Worm (Caenorhabditis elegans) whole organism, late embryonic: ENCODE data around the gene pqn-53.
"Not testable (repeated sequence)": the region's sequence is repeated elsewhere in the genome, so short reads cannot be mapped to it uniquely, and the experiment has no call there.

ENCODE experiments used
- C08G9.2 ChIP-seq: sonication (generic microtip); optimal IDR thresholded peaks from 2 replicates; lab custom pipeline; 2016; ENCODE audit warnings: mild to moderate bottlenecking, missing genetic modification characterization, moderate library complexity, missing compliant biosample characterization
- Y22D7AL.16 ChIP-seq: sonication (generic microtip); optimal IDR thresholded peaks from 2 replicates; lab custom pipeline; 2016; ENCODE audit warnings: missing genetic modification characterization, missing compliant biosample characterization
- ama-1 ChIP-seq: fragments of 150-350 bp; optimal IDR thresholded peaks from 2 replicates; lab custom pipeline; 2014
- ceh-14 ChIP-seq: sonication (generic microtip); optimal IDR thresholded peaks from 2 replicates; lab custom pipeline; 2016; ENCODE audit warnings: missing genotype, missing genetic modification characterization, missing compliant biosample characterization
- ceh-2 ChIP-seq: sonication (generic microtip); optimal IDR thresholded peaks from 2 replicates; lab custom pipeline; 2016; ENCODE audit warnings: missing genotype, missing genetic modification characterization, missing compliant biosample characterization
- ceh-45 ChIP-seq: fragments of 200-800 bp; sonication (Bioruptor generic); IDR thresholded peaks from 2 replicates; pipeline ENCODE4 v1.3.6; 2022; ENCODE audit warnings: missing genetic modification reagents, missing genetic modification characterization, missing compliant biosample characterization
- ceh-6 ChIP-seq: fragments of 200-800 bp; sonication (Bioruptor generic); optimal IDR thresholded peaks from 2 replicates; lab custom pipeline; 2018; ENCODE audit warnings: mild to moderate bottlenecking, missing genetic modification characterization, missing compliant biosample characterization
- dmd-4 ChIP-seq: sonication (generic microtip); optimal IDR thresholded peaks from 2 replicates; lab custom pipeline; 2016; ENCODE audit warnings: borderline replicate concordance, missing genetic modification characterization, missing compliant biosample characterization
- dve-1 ChIP-seq: sonication (generic microtip); optimal IDR thresholded peaks from 2 replicates; lab custom pipeline; 2017; ENCODE audit warnings: antibody characterized with exemption, mild to moderate bottlenecking, missing genetic modification characterization, missing compliant biosample characterization
- elt-4 ChIP-seq: sonication (generic microtip); optimal IDR thresholded peaks from 2 replicates; lab custom pipeline; 2016; ENCODE audit warnings: missing genetic modification characterization, missing compliant biosample characterization
- fkh-6 ChIP-seq: sonication (generic microtip); optimal IDR thresholded peaks from 2 replicates; lab custom pipeline; 2016; ENCODE audit warnings: missing genetic modification characterization, missing compliant biosample characterization
- nhr-232 ChIP-seq: sonication (generic microtip); optimal IDR thresholded peaks from 2 replicates; lab custom pipeline; 2016; ENCODE audit warnings: missing genetic modification characterization, missing compliant biosample characterization
- pat-9 ChIP-seq: fragments of 200-800 bp; sonication (Bioruptor generic); optimal IDR thresholded peaks from 2 replicates; lab custom pipeline; 2018; ENCODE audit warnings: mild to moderate bottlenecking, missing genetic modification characterization, moderate library complexity, missing compliant biosample characterization
- pha-2 ChIP-seq: sonication (generic microtip); optimal IDR thresholded peaks from 2 replicates; lab custom pipeline; 2017; ENCODE audit warnings: mild to moderate bottlenecking, missing genetic modification characterization, missing compliant biosample characterization
- pqm-1 ChIP-seq: sonication (generic microtip); optimal IDR thresholded peaks from 2 replicates; lab custom pipeline; 2016; ENCODE audit warnings: missing genetic modification characterization, missing compliant biosample characterization
- sox-4 ChIP-seq: sonication (generic microtip); optimal IDR thresholded peaks from 2 replicates; lab custom pipeline; 2017; ENCODE audit warnings: mild to moderate bottlenecking, missing genetic modification characterization, inconsistent platforms, missing compliant biosample characterization
- syd-9 ChIP-seq: sonication (generic microtip); optimal IDR thresholded peaks from 2 replicates; lab custom pipeline; 2016; ENCODE audit warnings: mild to moderate bottlenecking, missing genetic modification characterization, moderate library complexity, missing compliant biosample characterization
- unc-3 ChIP-seq, 2 experiments: fragments of 200-800 bp in 1 of 2; sonication (Bioruptor generic) in 1 of 2; sonication (generic microtip) in 1 of 2; conservative IDR thresholded peaks in 1 of 2; optimal IDR thresholded peaks in 1 of 2; 2 replicates each; pipeline versions ENCODE4 v1.3.6 to Lab custom; 2016 to 2022; ENCODE audit warnings: missing compliant biosample characterization in 2 of 2, missing genetic modification characterization in 2 of 2, missing genetic modification reagents in 1 of 2
- unc-42 ChIP-seq: sonication (generic microtip); optimal IDR thresholded peaks from 2 replicates; lab custom pipeline; 2016; ENCODE audit warnings: missing genotype, missing genetic modification characterization, missing compliant biosample characterization

Gene pqn-53

ce11 chrV:12020940-12021339 is 44.3 kb downstream of the pqn-53 start:
- TF ChIP-seq unc-3 (GFP tag; conservative IDR thresholded peaks at IDR 0.05; lab: Robert Waterston, UW) (no peak), unc-3 (tag; optimal IDR thresholded peaks at IDR 0.05; lab: Kevin White, UChicago) (no peak), dve-1 (tag; lab: Kevin White, UChicago) (no peak), syd-9 (tag; lab: Kevin White, UChicago) (no peak), unc-42 (tag; lab: Kevin White, UChicago) (no peak), ceh-14 (no peak), Y22D7AL.16 (no peak), pqm-1 (tag; lab: Kevin White, UChicago) (no peak), elt-4 (tag; lab: Kevin White, UChicago) (no peak), pat-9 (tag; lab: Kevin White, UChicago) (no peak), ama-1 (lab: Kevin White, UChicago) (no peak), ceh-45 (GFP tag; lab: Robert Waterston, UW) (no peak), ceh-2 (tag; lab: Kevin White, UChicago) (no peak), pha-2 (tag; lab: Kevin White, UChicago) (no peak), ceh-6 (GFP tag; lab: Kevin White, UChicago) (no peak), nhr-232 (tag; lab: Kevin White, UChicago) (no peak), sox-4 (no peak)

DNA sequence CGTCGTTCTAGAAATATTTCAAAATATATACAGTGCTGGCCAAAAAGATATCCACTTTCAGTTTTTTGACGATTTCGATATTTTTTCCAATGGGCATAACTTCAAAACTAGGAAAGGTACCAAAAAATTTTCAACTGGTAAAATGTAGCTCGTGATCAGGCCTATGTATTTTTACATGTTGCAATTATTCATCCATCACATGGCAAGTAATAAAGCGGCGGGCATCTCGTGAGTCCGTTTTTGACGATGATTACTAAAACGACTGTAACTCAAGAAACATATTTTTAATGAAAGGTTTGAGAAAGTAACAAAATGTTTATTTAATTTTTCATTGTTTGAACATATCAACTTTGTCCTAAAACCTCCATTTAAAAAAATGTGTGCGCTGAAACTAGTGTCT is 45.2 kb downstream of the pqn-53 start, which contains the start of gene F10C2.3:
Gene F10C2.3 (plus strand): TSS at position 301 of the 400 bp plus-strand sequence.
- not testable (repeated sequence) for TF ChIP-seq fkh-6, C08G9.2, dmd-4 (tag; lab: Kevin White, UChicago)
